Worm (Caenorhabditis elegans) whole organism, late embryonic: ENCODE results near the gene D2023.3.

Experiments
- C08G9.2 ChIP-seq: sonication (generic microtip); optimal IDR thresholded peaks from 2 replicates; lab custom pipeline; 2016; ENCODE audit warnings: mild to moderate bottlenecking, missing genetic modification characterization, moderate library complexity, missing compliant biosample characterization
- C38D4.7 ChIP-seq: fragments of 200-800 bp; sonication (Bioruptor generic); optimal IDR thresholded peaks from 2 replicates; lab custom pipeline; 2018; ENCODE audit warnings: mild to moderate bottlenecking, missing genetic modification characterization, moderate library complexity, missing compliant biosample characterization
- F13H6.1 ChIP-seq: sonication (generic microtip); optimal IDR thresholded peaks from 2 replicates; lab custom pipeline; 2016; ENCODE audit warnings: missing genetic modification characterization, missing compliant biosample characterization
- K02D7.2 ChIP-seq: sonication (generic microtip); optimal IDR thresholded peaks from 2 replicates; lab custom pipeline; 2017; ENCODE audit warnings: mild to moderate bottlenecking, missing genetic modification characterization, missing compliant biosample characterization
- T23F11.4 ChIP-seq: fragments of 200-800 bp; sonication (Bioruptor generic); optimal IDR thresholded peaks from 2 replicates; lab custom pipeline; 2018; ENCODE audit warnings: mild to moderate bottlenecking, missing genetic modification characterization, missing compliant biosample characterization
- ahr-1 ChIP-seq: sonication (generic microtip); optimal IDR thresholded peaks from 2 replicates; lab custom pipeline; 2016; ENCODE audit warnings: missing genetic modification characterization, missing compliant biosample characterization
- ama-1 ChIP-seq: fragments of 150-350 bp; optimal IDR thresholded peaks from 2 replicates; lab custom pipeline; 2014
- ceh-14 ChIP-seq: sonication (generic microtip); optimal IDR thresholded peaks from 2 replicates; lab custom pipeline; 2016; ENCODE audit warnings: missing genotype, missing genetic modification characterization, missing compliant biosample characterization
- ceh-18 ChIP-seq: sonication (generic microtip); optimal IDR thresholded peaks from 2 replicates; lab custom pipeline; 2016; ENCODE audit warnings: missing genetic modification characterization, missing compliant biosample characterization
- ceh-22 ChIP-seq: sonication (generic microtip); optimal IDR thresholded peaks from 2 replicates; lab custom pipeline; 2017; ENCODE audit warnings: missing biosample characterization, missing genetic modification characterization
- ceh-24 ChIP-seq: sonication (generic microtip); optimal IDR thresholded peaks from 2 replicates; lab custom pipeline; 2016; ENCODE audit warnings: mild to moderate bottlenecking, missing genetic modification characterization, missing compliant biosample characterization
- ceh-34 ChIP-seq: sonication (generic microtip); optimal IDR thresholded peaks from 2 replicates; lab custom pipeline; 2016; ENCODE audit warnings: mild to moderate bottlenecking, missing genetic modification characterization, missing compliant biosample characterization
- ceh-45 ChIP-seq: fragments of 200-800 bp; sonication (Bioruptor generic); IDR thresholded peaks from 2 replicates; pipeline ENCODE4 v1.3.6; 2022; ENCODE audit warnings: missing genetic modification reagents, missing genetic modification characterization, missing compliant biosample characterization
- ceh-6 ChIP-seq: fragments of 200-800 bp; sonication (Bioruptor generic); optimal IDR thresholded peaks from 2 replicates; lab custom pipeline; 2018; ENCODE audit warnings: mild to moderate bottlenecking, missing genetic modification characterization, missing compliant biosample characterization
- ceh-9 ChIP-seq: sonication (generic microtip); optimal IDR thresholded peaks from 2 replicates; lab custom pipeline; 2016; ENCODE audit warnings: mild to moderate bottlenecking, missing genetic modification characterization, inconsistent platforms, missing compliant biosample characterization
- che-1 ChIP-seq: sonication (generic microtip); optimal IDR thresholded peaks from 2 replicates; lab custom pipeline; 2016; ENCODE audit warnings: mild to moderate bottlenecking, missing genetic modification characterization, missing compliant biosample characterization
- dve-1 ChIP-seq: sonication (generic microtip); optimal IDR thresholded peaks from 2 replicates; lab custom pipeline; 2017; ENCODE audit warnings: antibody characterized with exemption, mild to moderate bottlenecking, missing genetic modification characterization, missing compliant biosample characterization
- fax-1 ChIP-seq: sonication (generic microtip); optimal IDR thresholded peaks from 2 replicates; lab custom pipeline; 2016; ENCODE audit warnings: missing genotype, missing genetic modification characterization, missing compliant biosample characterization
- fkh-10 ChIP-seq: fragments of 150-350 bp; optimal IDR thresholded peaks from 2 replicates; lab custom pipeline; 2014; ENCODE audit warnings: missing biosample characterization, missing genetic modification reagents, missing genetic modification characterization
- fkh-6 ChIP-seq: sonication (generic microtip); optimal IDR thresholded peaks from 2 replicates; lab custom pipeline; 2016; ENCODE audit warnings: missing genetic modification characterization, missing compliant biosample characterization
- gmeb-2 ChIP-seq: sonication (generic microtip); optimal IDR thresholded peaks from 2 replicates; lab custom pipeline; 2016; ENCODE audit warnings: missing genetic modification characterization, inconsistent platforms, missing compliant biosample characterization
- hlh-30 ChIP-seq: sonication (generic microtip); optimal IDR thresholded peaks from 2 replicates; lab custom pipeline; 2017; ENCODE audit warnings: antibody characterized with exemption, missing genetic modification characterization, missing compliant biosample characterization; ENCODE audit not compliant: insufficient read depth
- hlh-6 ChIP-seq: sonication (generic microtip); optimal IDR thresholded peaks from 2 replicates; lab custom pipeline; 2016; ENCODE audit warnings: missing genotype, missing genetic modification characterization, missing compliant biosample characterization
- hlh-8 ChIP-seq: sonication (generic microtip); optimal IDR thresholded peaks from 2 replicates; lab custom pipeline; 2016; ENCODE audit warnings: missing genotype, missing genetic modification characterization, missing compliant biosample characterization
- lin-11 ChIP-seq: fragments of 200-800 bp; sonication (Bioruptor generic); optimal IDR thresholded peaks from 2 replicates; lab custom pipeline; 2018; ENCODE audit warnings: mild to moderate bottlenecking, missing genetic modification characterization, missing compliant biosample characterization
- nhr-11 ChIP-seq: fragments of 150-350 bp; optimal IDR thresholded peaks from 2 replicates; lab custom pipeline; 2014; ENCODE audit warnings: missing biosample characterization, missing genetic modification characterization
- nhr-232 ChIP-seq: sonication (generic microtip); optimal IDR thresholded peaks from 2 replicates; lab custom pipeline; 2016; ENCODE audit warnings: missing genetic modification characterization, missing compliant biosample characterization
- npax-4 ChIP-seq: sonication (generic microtip); optimal IDR thresholded peaks from 2 replicates; lab custom pipeline; 2016; ENCODE audit warnings: missing genetic modification characterization, missing compliant biosample characterization
- odd-2 ChIP-seq: sonication (generic microtip); optimal IDR thresholded peaks from 2 replicates; lab custom pipeline; 2017; ENCODE audit warnings: antibody characterized with exemption, mild to moderate bottlenecking, missing genetic modification characterization, missing compliant biosample characterization
- pag-3 ChIP-seq: sonication (generic microtip); optimal IDR thresholded peaks from 2 replicates; lab custom pipeline; 2016; ENCODE audit warnings: missing compliant biosample characterization, missing genetic modification characterization, borderline replicate concordance
- pax-1 ChIP-seq: fragments of 150-350 bp; optimal IDR thresholded peaks from 2 replicates; lab custom pipeline; 2014; ENCODE audit warnings: missing biosample characterization, missing genetic modification characterization
- pros-1 ChIP-seq: fragments of 150-350 bp; optimal IDR thresholded peaks from 2 replicates; lab custom pipeline; 2014; ENCODE audit warnings: missing biosample characterization, missing genetic modification reagents, missing genetic modification characterization
- ref-2 ChIP-seq: sonication (generic microtip); optimal IDR thresholded peaks from 2 replicates; lab custom pipeline; 2016; ENCODE audit warnings: missing genetic modification characterization, missing compliant biosample characterization
- rnt-1 ChIP-seq: sonication (generic microtip); optimal IDR thresholded peaks from 2 replicates; lab custom pipeline; 2016; ENCODE audit warnings: missing genetic modification characterization, missing compliant biosample characterization
- sdc-2 ChIP-seq: sonication (generic microtip); optimal IDR thresholded peaks from 2 replicates; lab custom pipeline; 2016; ENCODE audit warnings: missing genotype, missing genetic modification characterization, missing compliant biosample characterization
- sox-2 ChIP-seq: fragments of 200-800 bp; sonication (Bioruptor generic); IDR thresholded peaks from 2 replicates; pipeline ENCODE4 v1.3.6; 2022; ENCODE audit warnings: missing genetic modification reagents, missing genetic modification characterization, missing compliant biosample characterization
- sox-4 ChIP-seq: sonication (generic microtip); optimal IDR thresholded peaks from 2 replicates; lab custom pipeline; 2017; ENCODE audit warnings: mild to moderate bottlenecking, missing genetic modification characterization, inconsistent platforms, missing compliant biosample characterization
- syd-9 ChIP-seq: sonication (generic microtip); optimal IDR thresholded peaks from 2 replicates; lab custom pipeline; 2016; ENCODE audit warnings: mild to moderate bottlenecking, missing genetic modification characterization, moderate library complexity, missing compliant biosample characterization
- unc-42 ChIP-seq: sonication (generic microtip); optimal IDR thresholded peaks from 2 replicates; lab custom pipeline; 2016; ENCODE audit warnings: missing genotype, missing genetic modification characterization, missing compliant biosample characterization
- unc-86 ChIP-seq: sonication (generic microtip); optimal IDR thresholded peaks from 2 replicates; lab custom pipeline; 2016; ENCODE audit warnings: missing genetic modification characterization, missing compliant biosample characterization
- zip-5 ChIP-seq: sonication (generic microtip); optimal IDR thresholded peaks from 2 replicates; lab custom pipeline; 2016; ENCODE audit warnings: missing genetic modification characterization, missing compliant biosample characterization
- ztf-16 ChIP-seq: sonication (generic microtip); optimal IDR thresholded peaks from 2 replicates; lab custom pipeline; 2017; ENCODE audit warnings: missing genetic modification characterization, missing compliant biosample characterization

D2023.3 gene

DNA sequence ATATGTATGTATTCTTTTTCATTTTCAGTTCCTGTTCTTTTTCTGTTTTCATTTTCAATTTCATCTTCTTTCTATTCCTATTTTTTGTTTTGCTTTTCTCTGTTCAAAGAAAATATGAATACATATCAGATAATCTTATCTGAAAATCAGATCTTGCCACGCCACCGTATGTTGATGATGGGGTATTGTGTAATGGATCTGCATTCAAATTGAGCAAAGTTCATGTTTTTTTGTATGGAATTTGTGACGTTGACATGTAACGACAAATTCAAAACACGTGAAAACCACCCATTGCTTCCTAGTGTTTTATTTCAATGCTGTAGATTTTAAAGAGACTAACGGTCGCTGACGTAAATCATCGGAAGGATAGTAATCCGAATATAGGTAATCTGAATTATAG lies 46.5 kb upstream of the D2023.3 start:
- TF ChIP-seq T23F11.4 (GFP tag; lab: Kevin White, UChicago): no peak
- TF ChIP-seq sox-2 (GFP tag; lab: Robert Waterston, UW): no peak
- no peak for TF ChIP-seq K02D7.2 (tag; lab: Kevin White, UChicago)
- no peak for TF ChIP-seq ahr-1 (tag; lab: Kevin White, UChicago)
- no peak for TF ChIP-seq rnt-1 (tag; lab: Kevin White, UChicago)
- TF ChIP-seq ztf-16 (tag; lab: Kevin White, UChicago): no peak
- no peak for TF ChIP-seq sox-4
- TF ChIP-seq nhr-11 (tag; lab: Kevin White, UChicago): no peak
- no peak for TF ChIP-seq hlh-8 (tag; lab: Kevin White, UChicago)
- no peak for TF ChIP-seq F13H6.1 (tag; lab: Kevin White, UChicago)
- TF ChIP-seq C38D4.7 (GFP tag; lab: Kevin White, UChicago): no peak
- no peak for TF ChIP-seq ceh-9
- no peak for TF ChIP-seq gmeb-2
- no peak for TF ChIP-seq ceh-24
- TF ChIP-seq ref-2 (tag; lab: Kevin White, UChicago): no peak
- no peak for TF ChIP-seq ceh-22 (tag; lab: Kevin White, UChicago)
- TF ChIP-seq syd-9 (tag; lab: Kevin White, UChicago): no peak
- no peak for TF ChIP-seq ceh-45 (GFP tag; lab: Robert Waterston, UW)
- TF ChIP-seq unc-42: no peak
- no peak for TF ChIP-seq ama-1 (lab: Kevin White, UChicago)

ce11 chrV:11857756-11858155 lies 45.9 kb upstream of the D2023.3 start:
- TF ChIP-seq fax-1 (tag; lab: Kevin White, UChicago) (no peak), sox-2 (GFP tag; lab: Robert Waterston, UW) (no peak), pros-1 (tag; lab: Kevin White, UChicago) (no peak), che-1 (tag; lab: Kevin White, UChicago) (no peak), hlh-6 (tag; lab: Kevin White, UChicago) (no peak), odd-2 (tag; lab: Kevin White, UChicago) (no peak), ceh-9 (no peak), pag-3 (tag; lab: Kevin White, UChicago) (no peak), lin-11 (no peak), unc-86 (tag; lab: Kevin White, UChicago) (no peak), K02D7.2 (tag; lab: Kevin White, UChicago) (no peak), sdc-2 (tag; lab: Kevin White, UChicago) (no peak), zip-5 (tag; lab: Kevin White, UChicago) (no peak), fkh-6 (tag; lab: Kevin White, UChicago) (no peak), hlh-8 (tag; lab: Kevin White, UChicago) (no peak), C08G9.2 (tag; lab: Kevin White, UChicago) (no peak), hlh-30 (tag; lab: Kevin White, UChicago) (no peak), ceh-34 (tag; lab: Kevin White, UChicago) (no peak), dve-1 (tag; lab: Kevin White, UChicago) (no peak), ceh-18 (tag; lab: Kevin White, UChicago) (no peak)
- TF ChIP-seq, all 69 proteins: peak for 0

DNA sequence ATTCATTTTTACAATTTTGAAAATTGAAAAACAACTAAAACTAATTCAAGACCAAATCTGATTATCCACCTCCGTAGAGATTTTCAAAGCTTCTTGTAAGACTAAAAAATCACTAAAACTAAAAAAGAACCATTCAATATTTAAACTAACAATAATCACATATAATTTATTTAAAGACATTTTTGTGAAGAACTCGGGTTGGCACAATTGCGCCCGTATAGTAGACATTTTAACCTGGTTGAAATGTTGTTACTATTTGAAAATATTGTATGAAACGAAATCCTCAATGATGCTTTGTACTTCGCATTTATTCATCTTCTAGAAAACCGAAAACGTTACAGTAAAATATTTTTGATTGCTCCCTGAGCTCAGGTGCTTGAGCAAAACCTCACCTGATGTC lies 44.2 kb upstream of the D2023.3 start:
- no peak for TF ChIP-seq ceh-18 (tag; lab: Kevin White, UChicago)

ce11 chrV:11854905-11855304 lies 43.1 kb upstream of the D2023.3 start:
- TF ChIP-seq pax-1 (tag; lab: Kevin White, UChicago): no peak
- peak; percentile 98 for TF ChIP-seq ceh-14
- no peak for TF ChIP-seq ceh-6 (GFP tag; lab: Kevin White, UChicago)
- TF ChIP-seq rnt-1 (tag; lab: Kevin White, UChicago): no peak
- no peak for TF ChIP-seq ceh-24
- no peak for TF ChIP-seq ceh-9
- peak; percentile 93 for TF ChIP-seq unc-42
- TF ChIP-seq sox-4: no peak
- no peak for TF ChIP-seq nhr-232 (tag; lab: Kevin White, UChicago)
- TF ChIP-seq npax-4 (tag; lab: Kevin White, UChicago): no peak
- no peak for TF ChIP-seq fkh-10
